Worm (Caenorhabditis elegans): ENCODE results near the gene F34D10.4.

DNA sequence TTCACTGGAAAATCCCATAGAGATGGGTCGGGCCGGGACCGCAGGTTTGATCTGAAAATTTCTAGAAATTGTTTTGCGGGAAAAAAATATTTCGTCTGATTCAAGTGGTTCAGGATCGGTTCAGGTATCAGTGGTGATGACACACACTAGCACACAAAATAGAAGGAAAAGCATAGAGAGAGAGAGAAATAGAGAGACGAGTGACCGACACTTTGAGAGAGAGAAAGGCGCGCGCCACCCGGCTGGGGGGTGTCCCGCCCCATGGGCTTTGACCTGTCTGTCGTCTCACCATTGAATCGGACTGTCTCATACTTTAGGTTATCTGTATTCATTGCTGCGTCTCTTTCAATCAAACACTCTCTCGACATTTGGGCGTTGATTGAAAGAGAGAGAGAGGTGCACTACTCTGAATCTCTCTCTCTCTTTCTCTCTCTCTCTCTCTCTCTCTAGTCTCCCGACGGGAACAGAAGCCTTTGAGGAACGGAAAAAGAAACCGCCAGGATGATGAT, 50.1 kb downstream of the F34D10.4 start, which contains the start of gene acy-3:
- TF ChIP-seq K09A11.1 (tag; optimal IDR thresholded peaks at IDR 0.05; ENCODE audit: insufficient read depth) (no peak), odd-2 (tag; optimal IDR thresholded peaks at IDR 0.05) (no peak), unc-86 (tag; optimal IDR thresholded peaks at IDR 0.05) (no peak), hlh-30 (tag; optimal IDR thresholded peaks at IDR 0.05; ENCODE audit: insufficient read depth) (peak; percentile 13), dmd-4 (tag; optimal IDR thresholded peaks at IDR 0.05; ENCODE audit: borderline replicate concordance) (no peak), hlh-6 (tag; optimal IDR thresholded peaks at IDR 0.05) (no peak), C38D4.7 (GFP tag; optimal IDR thresholded peaks at IDR 0.05) (no peak), ceh-31 (tag; optimal IDR thresholded peaks at IDR 0.05) (peak; percentile 32), fkh-10 (GFP tag; optimal IDR thresholded peaks at IDR 0.05) (no peak), dve-1 (tag; optimal IDR thresholded peaks at IDR 0.05) (no peak), hlh-8 (tag; optimal IDR thresholded peaks at IDR 0.05) (no peak), nhr-232 (tag; optimal IDR thresholded peaks at IDR 0.05) (no peak), ets-4 (tag; optimal IDR thresholded peaks at IDR 0.05) (no peak)

All from whole organism, late embryonic.